Fruit fly (Drosophila melanogaster) whole organism, embryonic: Measurements from ENCODE around the gene CG7607.

Source experiments
- Ada2b ChIP-seq: fragments of 200-800 bp; sonication (Bioruptor generic); IDR thresholded peaks from 2 replicates; pipeline ENCODE4 v1.3.6; 2022; ENCODE audit warnings: missing biosample characterization, missing genetic modification characterization
- Awh ChIP-seq: fragments of 200-800 bp; sonication (Bioruptor generic); IDR thresholded peaks from 2 replicates; pipeline ENCODE4, ENCODE4 v1.3.6; 2022; ENCODE audit warnings: missing biosample characterization, missing genetic modification characterization
- Bgb ChIP-seq: fragments of 200-800 bp; sonication (Bioruptor generic); IDR thresholded peaks from 2 replicates; pipeline ENCODE4 v1.3.6; 2022; ENCODE audit warnings: missing biosample characterization, missing genetic modification characterization; ENCODE audit not compliant: partially characterized antibody
- CG10267 ChIP-seq: fragments of 200-800 bp; sonication (Bioruptor generic); optimal IDR thresholded peaks from 2 replicates; lab custom pipeline; 2018; ENCODE audit warnings: missing biosample characterization, mild to moderate bottlenecking, missing genetic modification characterization, moderate library complexity
- CG13296 ChIP-seq: fragments of 200-800 bp; sonication (Bioruptor generic); optimal IDR thresholded peaks from 3 replicates; lab custom pipeline; 2018; ENCODE audit warnings: missing biosample characterization, mild to moderate bottlenecking, missing genetic modification characterization
- CG14710 ChIP-seq: fragments of 200-800 bp; sonication (Bioruptor generic); optimal IDR thresholded peaks from 3 replicates; lab custom pipeline; 2019; ENCODE audit warnings: missing biosample characterization, mild to moderate bottlenecking, missing genetic modification characterization, moderate library complexity
- CG15073 ChIP-seq: fragments of 200-800 bp; sonication (Bioruptor generic); optimal IDR thresholded peaks from 2 replicates; lab custom pipeline; 2016; ENCODE audit warnings: missing biosample characterization, missing genetic modification characterization
- CG15479 ChIP-seq: fragments of 200-800 bp; sonication (Bioruptor generic); optimal IDR thresholded peaks from 3 replicates; lab custom pipeline; 2019; ENCODE audit warnings: missing biosample characterization, mild to moderate bottlenecking, missing genetic modification characterization, moderate library complexity
- CG17829 ChIP-seq: fragments of 200-800 bp; optimal IDR thresholded peaks from 2 replicates; lab custom pipeline; 2019; ENCODE audit warnings: missing biosample characterization, mild to moderate bottlenecking, missing genetic modification characterization, moderate library complexity
- CG18262 ChIP-seq: fragments of 200-800 bp; optimal IDR thresholded peaks from 3 replicates; lab custom pipeline; 2019; ENCODE audit warnings: missing biosample characterization, mild to moderate bottlenecking, missing genetic modification characterization, moderate library complexity
- CG3847 ChIP-seq: fragments of 200-800 bp; sonication (Bioruptor generic); IDR thresholded peaks from 2 replicates; pipeline ENCODE4 v1.3.6; 2022; ENCODE audit warnings: missing biosample characterization, missing genetic modification characterization
- CG4328 ChIP-seq: fragments of 200-800 bp; sonication (Bioruptor generic); optimal IDR thresholded peaks from 3 replicates; lab custom pipeline; 2017; ENCODE audit warnings: missing biosample characterization, missing genetic modification reagents, missing genetic modification characterization
- CG4360 ChIP-seq: fragments of 200-800 bp; sonication (Bioruptor generic); IDR thresholded peaks from 2 replicates; pipeline ENCODE4 v1.3.6; 2022; ENCODE audit warnings: missing biosample characterization, missing genetic modification characterization
- CG4404 ChIP-seq: fragments of 200-800 bp; sonication (Bioruptor generic); IDR thresholded peaks from 2 replicates; pipeline ENCODE4 v1.3.6; 2022; ENCODE audit warnings: missing biosample characterization, missing genetic modification characterization
- CG4730 ChIP-seq: fragments of 200-800 bp; sonication (Bioruptor generic); IDR thresholded peaks from 2 replicates; pipeline ENCODE4 v1.3.6; 2022; ENCODE audit warnings: missing biosample characterization, missing genetic modification characterization
- CG4820 ChIP-seq: fragments of 200-800 bp; sonication (Bioruptor generic); optimal IDR thresholded peaks from 3 replicates; lab custom pipeline; 2016; ENCODE audit warnings: missing biosample characterization, missing genetic modification characterization
- CG4854 ChIP-seq: fragments of 200-800 bp; sonication (Bioruptor generic); optimal IDR thresholded peaks from 2 replicates; lab custom pipeline; 2016; ENCODE audit warnings: missing biosample characterization, missing genetic modification characterization, inconsistent platforms
- CG6272 ChIP-seq: fragments of 200-800 bp; sonication (Bioruptor generic); IDR thresholded peaks from 2 replicates; pipeline ENCODE4 v1.3.6; 2022; ENCODE audit warnings: missing biosample characterization, missing genetic modification characterization
- CG6654 ChIP-seq: fragments of 200-800 bp; sonication (Bioruptor generic); optimal IDR thresholded peaks from 2 replicates; lab custom pipeline; 2017; ENCODE audit warnings: missing biosample characterization, mild to moderate bottlenecking, missing genetic modification characterization
- CG6854 ChIP-seq: fragments of 200-800 bp; sonication (Bioruptor generic); optimal IDR thresholded peaks from 3 replicates; lab custom pipeline; 2017; ENCODE audit warnings: missing biosample characterization, mild to moderate bottlenecking, missing genetic modification characterization
- CG7928 ChIP-seq: fragments of 200-800 bp; sonication (Bioruptor generic); optimal IDR thresholded peaks from 2 replicates; lab custom pipeline; 2017; ENCODE audit warnings: missing biosample characterization, mild to moderate bottlenecking, missing genetic modification characterization
- CG8290 ChIP-seq, 3 experiments: fragments of 200-800 bp; sonication (Bioruptor generic); optimal IDR thresholded peaks; 2 replicates each; lab custom pipeline; 2016 to 2019; ENCODE audit warnings: missing biosample characterization in 3 of 3, missing genetic modification characterization in 3 of 3, mild to moderate bottlenecking in 2 of 3, moderate library complexity in 1 of 3
- CG8359 ChIP-seq: fragments of 200-800 bp; sonication (Bioruptor generic); optimal IDR thresholded peaks from 2 replicates; lab custom pipeline; 2017; ENCODE audit warnings: missing biosample characterization, mild to moderate bottlenecking, missing genetic modification characterization, borderline replicate concordance
- CG9437 ChIP-seq: fragments of 200-800 bp; sonication (Bioruptor generic); optimal IDR thresholded peaks from 2 replicates; lab custom pipeline; 2018; ENCODE audit warnings: missing biosample characterization, mild to moderate bottlenecking, missing genetic modification characterization
- Dip2 ChIP-seq: fragments of 200-800 bp; sonication (Bioruptor generic); IDR thresholded peaks from 2 replicates; pipeline ENCODE4 v1.3.6; 2022; ENCODE audit warnings: missing biosample characterization, missing genetic modification characterization
- ERR ChIP-seq: fragments of 200-800 bp; sonication (Bioruptor generic); optimal IDR thresholded peaks from 2 replicates; lab custom pipeline; 2016; ENCODE audit warnings: missing biosample characterization, missing genetic modification characterization
- Elba2 ChIP-seq: fragments of 200-800 bp; sonication (Bioruptor generic); optimal IDR thresholded peaks from 3 replicates; lab custom pipeline; 2016; ENCODE audit warnings: missing biosample characterization, missing genetic modification characterization
- Fer3 ChIP-seq: fragments of 200-800 bp; sonication (Bioruptor generic); optimal IDR thresholded peaks from 2 replicates; lab custom pipeline; 2018; ENCODE audit warnings: missing biosample characterization, mild to moderate bottlenecking, missing genetic modification characterization, moderate library complexity
- Max ChIP-seq: fragments of 200-800 bp; sonication (Bioruptor generic); optimal IDR thresholded peaks from 2 replicates; lab custom pipeline; 2016; ENCODE audit warnings: missing biosample characterization, mild to moderate bottlenecking, missing genetic modification characterization
- NK7.1 ChIP-seq: fragments of 200-800 bp; sonication (Bioruptor generic); optimal IDR thresholded peaks from 3 replicates; lab custom pipeline; 2016; ENCODE audit warnings: missing biosample characterization, missing genetic modification characterization
- Nf-YA ChIP-seq: fragments of 200-800 bp; sonication (Bioruptor generic); IDR thresholded peaks from 2 replicates; pipeline ENCODE4 v1.3.6; 2022; ENCODE audit warnings: missing biosample characterization, missing genetic modification characterization
- PHDP ChIP-seq: fragments of 200-800 bp; sonication (Bioruptor generic); optimal IDR thresholded peaks from 3 replicates; lab custom pipeline; 2018; ENCODE audit warnings: missing biosample characterization, mild to moderate bottlenecking, missing genetic modification characterization, moderate library complexity
- Ssrp ChIP-seq: fragments of 200-800 bp; sonication (Bioruptor generic); optimal IDR thresholded peaks from 2 replicates; lab custom pipeline; 2018; ENCODE audit warnings: missing biosample characterization, mild to moderate bottlenecking, missing genetic modification characterization, moderate library complexity
- aop ChIP-seq: fragments of 200-800 bp; sonication (Bioruptor generic); IDR thresholded peaks from 2 replicates; pipeline ENCODE4 v1.3.6; 2022; ENCODE audit warnings: missing biosample characterization, missing genetic modification characterization
- ash1 ChIP-seq: fragments of 200-800 bp; sonication (Bioruptor generic); optimal IDR thresholded peaks from 2 replicates; lab custom pipeline; 2018; ENCODE audit warnings: missing biosample characterization, mild to moderate bottlenecking, missing genetic modification characterization
- cas ChIP-seq: fragments of 200-800 bp; sonication (Bioruptor generic); IDR thresholded peaks from 2 replicates; pipeline ENCODE4 v1.3.6; 2022; ENCODE audit warnings: missing biosample characterization, missing genetic modification characterization
- dimm ChIP-seq: fragments of 200-800 bp; sonication (Bioruptor generic); IDR thresholded peaks from 2 replicates; pipeline ENCODE4 v1.3.6; 2022; ENCODE audit warnings: missing biosample characterization, missing genetic modification characterization
- dmrt99B ChIP-seq: fragments of 200-800 bp; sonication (Bioruptor generic); optimal IDR thresholded peaks from 2 replicates; lab custom pipeline; 2018; ENCODE audit warnings: missing biosample characterization, mild to moderate bottlenecking, missing genetic modification characterization, moderate library complexity
- dysf ChIP-seq: fragments of 200-800 bp; sonication (Bioruptor generic); IDR thresholded peaks from 3 replicates; pipeline ENCODE4 v1.3.6; 2022; ENCODE audit warnings: missing biosample characterization, missing genetic modification characterization
- exex ChIP-seq: fragments of 200-800 bp; sonication (Bioruptor generic); optimal IDR thresholded peaks from 4 replicates; lab custom pipeline; 2018; ENCODE audit warnings: missing biosample characterization, mild to moderate bottlenecking, missing genetic modification characterization, moderate library complexity
- fru ChIP-seq: fragments of >200 bp; optimal IDR thresholded peaks from 2 replicates; lab custom pipeline; 2017
- gcm ChIP-seq: fragments of 200-800 bp; sonication (Bioruptor generic); optimal IDR thresholded peaks from 2 replicates; lab custom pipeline; 2019; ENCODE audit warnings: missing biosample characterization, mild to moderate bottlenecking, missing genetic modification characterization, moderate library complexity
- klu ChIP-seq: fragments of 200-800 bp; sonication (Bioruptor generic); IDR thresholded peaks from 2 replicates; pipeline ENCODE4 v1.3.6; 2022; ENCODE audit warnings: missing biosample characterization, missing genetic modification characterization
- otp ChIP-seq: fragments of 200-800 bp; sonication (Bioruptor generic); IDR thresholded peaks from 3 replicates; pipeline ENCODE4, ENCODE4 v1.3.6; 2022; ENCODE audit warnings: missing biosample characterization, missing genetic modification characterization
- pum ChIP-seq: fragments of 200-800 bp; sonication (Bioruptor generic); optimal IDR thresholded peaks from 2 replicates; lab custom pipeline; 2016; ENCODE audit warnings: missing biosample characterization, missing genetic modification characterization
- pzg ChIP-seq: fragments of 200-800 bp; sonication (Bioruptor generic); optimal IDR thresholded peaks from 3 replicates; lab custom pipeline; 2018; ENCODE audit warnings: missing biosample characterization, mild to moderate bottlenecking, missing genetic modification characterization, moderate library complexity
- run ChIP-seq: fragments of 200-800 bp; sonication (Bioruptor generic); optimal IDR thresholded peaks from 3 replicates; lab custom pipeline; 2018; ENCODE audit warnings: missing biosample characterization, mild to moderate bottlenecking, missing genetic modification characterization
- seq ChIP-seq: fragments of 200-800 bp; sonication (Bioruptor generic); IDR thresholded peaks from 2 replicates; pipeline ENCODE4 v1.3.6; 2022; ENCODE audit warnings: missing biosample characterization, missing genetic modification characterization
- sna ChIP-seq: fragments of 200-800 bp; sonication (Bioruptor generic); IDR thresholded peaks from 2 replicates; pipeline ENCODE4 v1.3.6; 2022; ENCODE audit warnings: missing biosample characterization, missing genetic modification characterization; ENCODE audit not compliant: partially characterized antibody
- trem ChIP-seq: fragments of 200-800 bp; optimal IDR thresholded peaks from 3 replicates; lab custom pipeline; 2019; ENCODE audit warnings: missing biosample characterization, mild to moderate bottlenecking, missing genetic modification characterization, moderate library complexity
- vvl ChIP-seq: fragments of 200-800 bp; sonication (Bioruptor generic); IDR thresholded peaks from 2 replicates; pipeline ENCODE4 v1.3.6; 2022; ENCODE audit warnings: missing biosample characterization, missing genetic modification characterization
- wdn ChIP-seq: fragments of 200-800 bp; sonication (Bioruptor generic); IDR thresholded peaks from 2 replicates; pipeline ENCODE4 v1.3.6; 2022; ENCODE audit warnings: missing biosample characterization, missing genetic modification characterization

Gene CG7607

DNA sequence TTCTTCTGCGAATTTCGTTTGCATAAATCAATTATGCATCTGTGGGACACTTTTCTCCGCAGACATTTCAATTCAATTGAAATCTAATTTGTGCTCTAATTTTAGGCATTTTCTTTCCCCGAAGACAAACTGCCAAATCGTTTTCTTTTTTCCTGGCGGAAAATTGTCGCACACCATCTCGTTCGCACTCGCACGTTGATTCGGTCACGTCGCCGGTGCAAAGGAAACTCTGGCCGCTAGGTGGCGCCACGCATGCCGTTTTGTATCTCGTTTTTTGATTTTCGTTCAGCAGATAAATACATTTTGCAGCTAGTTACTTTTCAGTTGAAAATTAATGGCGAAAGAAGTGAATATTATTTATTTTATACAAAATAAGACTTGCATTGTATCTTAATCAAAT is 48.9 kb downstream of the CG7607 start (continued):
- TF ChIP-seq CG3847 (no peak), pzg (GFP tag; lab: Kevin White, UChicago) (no peak), CG4404 (no peak), CG18262 (tag; lab: Kevin White, UChicago) (no peak), run (tag; lab: Kevin White, UChicago) (no peak), fru (lab: Kevin White, UChicago) (no peak), Dip2 (GFP tag; lab: Robert Waterston, UW) (no peak), CG14710 (tag; lab: Kevin White, UChicago) (no peak), CG15479 (GFP tag; lab: Kevin White, UChicago) (no peak), CG13296 (GFP tag; lab: Kevin White, UChicago) (no peak), CG4360 (GFP tag; lab: Robert Waterston, UW) (no peak), wdn (GFP tag; lab: Robert Waterston, UW) (no peak), exex (tag; lab: Kevin White, UChicago) (no peak), dmrt99B (peak; percentile 23), ash1 (GFP tag; lab: Kevin White, UChicago) (peak; percentile 55), Elba2 (GFP tag; lab: Kevin White, UChicago) (no peak), pum (no peak), vvl (GFP tag; lab: Robert Waterston, UW) (peak; percentile 63), aop (GFP tag; lab: Robert Waterston, UW) (no peak), ERR (GFP tag; lab: Kevin White, UChicago) (no peak), otp (GFP tag; lab: Robert Waterston, UW) (no peak), CG4730 (GFP tag; lab: Robert Waterston, UW) (no peak), CG6272 (GFP tag; lab: Robert Waterston, UW) (no peak), PHDP (tag; lab: Kevin White, UChicago) (no peak), Bgb (no peak), dysf (GFP tag; lab: Robert Waterston, UW) (peak; percentile 21; the same call in 1 of the 3 replicates), CG4328 (GFP tag; lab: Kevin White, UChicago) (no peak), gcm (no peak), CG7928 (no peak), Ada2b (GFP tag; lab: Robert Waterston, UW) (no peak), CG4820 (GFP tag; lab: Kevin White, UChicago) (no peak), CG17829 (tag; lab: Kevin White, UChicago) (no peak), CG8290 (GFP tag; optimal IDR thresholded peaks at IDR 0.05; lab: Kevin White, UChicago) (no peak), CG8290 (tag; optimal IDR thresholded peaks at IDR 0.05; lab: Kevin White, UChicago) (peak in 1 of 2 experiments; percentile 36), Max (no peak), CG10267 (no peak), Ssrp (tag; lab: Kevin White, UChicago) (no peak), NK7.1 (no peak), klu (GFP tag; lab: Robert Waterston, UW) (no peak), cas (no peak), CG4854 (GFP tag; lab: Kevin White, UChicago) (no peak), dimm (GFP tag; lab: Robert Waterston, UW) (no peak), CG9437 (no peak), seq (no peak), CG6654 (GFP tag; lab: Kevin White, UChicago) (no peak), CG6854 (GFP tag; lab: Kevin White, UChicago) (no peak), CG8359 (GFP tag; lab: Kevin White, UChicago) (no peak), trem (tag; lab: Kevin White, UChicago) (no peak), Fer3 (tag; lab: Kevin White, UChicago) (peak; percentile 16), CG15073 (no peak), sna (GFP tag; lab: Robert Waterston, UW) (no peak), Awh (no peak), Nf-YA (GFP tag; lab: Robert Waterston, UW) (no peak)
